Fruit fly (Drosophila melanogaster): ENCODE results near the gene Septin1.

Septin1 gene

dm6 chrX:21368410-21368918, 10.4 kb downstream of the Septin1 start (continued):
- TF ChIP-seq HLH3B (GFP tag; IDR thresholded peaks at IDR 0.05) (no peak), zfh2 (GFP tag; optimal IDR thresholded peaks at IDR 0.05) (no peak), trem (tag; optimal IDR thresholded peaks at IDR 0.05) (peak; percentile 16), ac (GFP tag; optimal IDR thresholded peaks at IDR 0.05) (peak; percentile 2), odd (GFP tag; optimal IDR thresholded peaks at IDR 0.05) (no peak), sens (GFP tag) (no peak), pan (optimal IDR thresholded peaks at IDR 0.05) (no peak), pan (GFP tag; optimal IDR thresholded peaks at IDR 0.05 in 1 of 2, IDR thresholded peaks at IDR 0.05 in 1 of 2) (no peak), CG3995 (GFP tag; optimal IDR thresholded peaks at IDR 0.05) (no peak), stwl (tag; optimal IDR thresholded peaks at IDR 0.05) (peak; percentile 15), Bteb2 (GFP tag; optimal IDR thresholded peaks at IDR 0.05) (no peak), sug (tag; optimal IDR thresholded peaks at IDR 0.05) (peak; percentile 7), CG7963 (GFP tag; IDR thresholded peaks at IDR 0.05; ENCODE audit: partially characterized antibody) (0 out of 3 replicates have a peak, but pooled peaks have one; percentile 18), HmgZ (tag; optimal IDR thresholded peaks at IDR 0.05) (peak; percentile 36), CG12769 (tag; optimal IDR thresholded peaks at IDR 0.05) (peak; percentile 43), MTF-1 (GFP tag; optimal IDR thresholded peaks at IDR 0.05; ENCODE audit: borderline replicate concordance) (no peak), Hr78 (GFP tag; optimal IDR thresholded peaks at IDR 0.05) (peak in 1 of 2 experiments; percentile 66), Sry-δ (GFP tag; optimal IDR thresholded peaks at IDR 0.05) (peak; percentile 35), phol (tag; optimal IDR thresholded peaks at IDR 0.05) (peak; percentile 4), tup (GFP tag; optimal IDR thresholded peaks at IDR 0.05) (no peak), pum (GFP tag; optimal IDR thresholded peaks at IDR 0.05) (no peak), Trl (optimal IDR thresholded peaks at IDR 0.05) (peak; percentile 34 to 69), Trl (GFP tag; optimal IDR thresholded peaks at IDR 0.05) (no peak), toy (GFP tag; IDR thresholded peaks at IDR 0.05) (no peak), HLH4C (GFP tag; IDR thresholded peaks at IDR 0.05; ENCODE audit: partially characterized antibody) (0 out of 3 replicates have a peak, but pooled peaks have one; percentile 10), Lim3 (GFP tag; IDR thresholded peaks at IDR 0.05) (no peak), CG13287 (GFP tag; IDR thresholded peaks at IDR 0.05; ENCODE audit: partially characterized antibody) (peak; percentile 20; the same call in 1 of the 2 replicates), CG8290 (GFP tag; optimal IDR thresholded peaks at IDR 0.05) (no peak), CG8290 (tag; optimal IDR thresholded peaks at IDR 0.05) (peak in 1 of 2 experiments; percentile 56), Nf-YB (GFP tag; optimal IDR thresholded peaks at IDR 0.05) (no peak), Xbp1 (GFP tag; optimal IDR thresholded peaks at IDR 0.05) (no peak), sr (GFP tag; IDR thresholded peaks at IDR 0.05) (no peak), grn (GFP tag; optimal IDR thresholded peaks at IDR 0.05) (no peak), bab2 (GFP tag; optimal IDR thresholded peaks at IDR 0.05) (no peak), CG10959 (GFP tag; IDR thresholded peaks at IDR 0.05) (no peak), kni (GFP tag; optimal IDR thresholded peaks at IDR 0.05) (peak; percentile 73), chinmo (GFP tag; IDR thresholded peaks at IDR 0.05; ENCODE audit: partially characterized antibody) (peak; percentile 98), cg (GFP tag; optimal IDR thresholded peaks at IDR 0.05) (peak; percentile 77), da (GFP tag; optimal IDR thresholded peaks at IDR 0.05) (peak; percentile 76), Gsc (GFP tag; IDR thresholded peaks at IDR 0.05) (no peak), NC2α (GFP tag; optimal IDR thresholded peaks at IDR 0.05) (no peak), hb (GFP tag; IDR thresholded peaks at IDR 0.05; ENCODE audit: partially characterized antibody) (no peak), ase (GFP tag; IDR thresholded peaks at IDR 0.05) (0 out of 3 replicates have a peak, but pooled peaks have one; percentile 21)

Measured in whole organism, embryonic.